Fruit fly (Drosophila melanogaster) whole organism, embryonic: Measurements from ENCODE around the gene CG10208.

Experiments used
- CG10366 ChIP-seq: fragments of 200-800 bp; sonication (Bioruptor generic); IDR thresholded peaks from 2 replicates; pipeline ENCODE4 v1.3.6; 2022; ENCODE audit warnings: missing biosample characterization, missing genetic modification characterization
- CG10431 ChIP-seq: fragments of 200-800 bp; sonication (Bioruptor generic); optimal IDR thresholded peaks from 3 replicates; lab custom pipeline; 2018; ENCODE audit warnings: missing biosample characterization, mild to moderate bottlenecking, missing genetic modification characterization
- CG11247 ChIP-seq: fragments of 200-800 bp; sonication (Bioruptor generic); IDR thresholded peaks from 2 replicates; pipeline ENCODE4 v1.3.6; 2022; ENCODE audit warnings: missing biosample characterization, missing genetic modification characterization
- CG12219 ChIP-seq: fragments of 200-800 bp; sonication (Bioruptor generic); optimal IDR thresholded peaks from 3 replicates; lab custom pipeline; 2018; ENCODE audit warnings: missing biosample characterization, mild to moderate bottlenecking, missing genetic modification characterization
- CG13123 ChIP-seq: fragments of 200-800 bp; sonication (Bioruptor generic); optimal IDR thresholded peaks from 2 replicates; lab custom pipeline; 2016; ENCODE audit warnings: missing biosample characterization, missing genetic modification characterization
- CG13424 ChIP-seq: fragments of 200-800 bp; sonication (Bioruptor generic); optimal IDR thresholded peaks from 2 replicates; lab custom pipeline; 2019; ENCODE audit warnings: missing biosample characterization, mild to moderate bottlenecking, missing genetic modification characterization, moderate library complexity
- CG15601 ChIP-seq: fragments of 200-800 bp; sonication (Bioruptor generic); optimal IDR thresholded peaks from 3 replicates; lab custom pipeline; 2019; ENCODE audit warnings: missing biosample characterization, mild to moderate bottlenecking, missing genetic modification characterization, moderate library complexity
- CG1603 ChIP-seq: fragments of 200-800 bp; sonication (Bioruptor generic); optimal IDR thresholded peaks from 2 replicates; lab custom pipeline; 2019; ENCODE audit warnings: missing biosample characterization, mild to moderate bottlenecking, missing genetic modification characterization, moderate library complexity
- CG1647 ChIP-seq: fragments of 200-800 bp; sonication (Bioruptor generic); optimal IDR thresholded peaks from 3 replicates; lab custom pipeline; 2016; ENCODE audit warnings: missing biosample characterization, missing genetic modification characterization
- CG17359 ChIP-seq: fragments of 200-800 bp; sonication (Bioruptor generic); optimal IDR thresholded peaks from 3 replicates; lab custom pipeline; 2018; ENCODE audit warnings: missing biosample characterization, mild to moderate bottlenecking, missing genetic modification characterization, moderate library complexity
- CG34376 ChIP-seq: fragments of 200-800 bp; sonication (Bioruptor generic); optimal IDR thresholded peaks from 2 replicates; lab custom pipeline; 2018; ENCODE audit warnings: missing biosample characterization, mild to moderate bottlenecking, missing genetic modification characterization
- CG4282 ChIP-seq: fragments of 200-800 bp; sonication (Bioruptor generic); optimal IDR thresholded peaks from 2 replicates; lab custom pipeline; 2016; ENCODE audit warnings: missing biosample characterization, missing genetic modification characterization
- CG5180 ChIP-seq: fragments of 200-800 bp; sonication (Bioruptor generic); optimal IDR thresholded peaks from 3 replicates; lab custom pipeline; 2017; ENCODE audit warnings: missing biosample characterization, missing genetic modification characterization, mild to moderate bottlenecking, moderate library complexity, missing genetic modification reagents
- CG6683 ChIP-seq: fragments of 200-800 bp; sonication (Bioruptor generic); optimal IDR thresholded peaks from 2 replicates; lab custom pipeline; 2017; ENCODE audit warnings: missing biosample characterization, mild to moderate bottlenecking, missing genetic modification characterization, missing genetic modification reagents
- CG7357 ChIP-seq: fragments of 200-800 bp; sonication (Bioruptor generic); IDR thresholded peaks from 3 replicates; pipeline ENCODE4 v1.3.6; 2022; ENCODE audit warnings: missing biosample characterization, missing genetic modification characterization
- CG8281 ChIP-seq: fragments of 200-800 bp; sonication (Bioruptor generic); optimal IDR thresholded peaks from 2 replicates; lab custom pipeline; 2018; ENCODE audit warnings: missing biosample characterization, mild to moderate bottlenecking, missing genetic modification characterization, moderate library complexity
- CG8765 ChIP-seq: fragments of 200-800 bp; sonication (Bioruptor generic); IDR thresholded peaks from 2 replicates; pipeline ENCODE4 v1.3.6; 2022; ENCODE audit warnings: missing biosample characterization, missing genetic modification characterization
- Dbx ChIP-seq: fragments of 200-800 bp; sonication (Bioruptor generic); IDR thresholded peaks from 3 replicates; pipeline ENCODE4 v1.3.6; 2022; ENCODE audit warnings: missing biosample characterization, missing genetic modification characterization
- Drgx ChIP-seq: fragments of 200-800 bp; sonication (Bioruptor generic); IDR thresholded peaks from 2 replicates; pipeline ENCODE4 v1.3.6; 2022; ENCODE audit warnings: missing biosample characterization, missing genetic modification characterization
- HLH54F ChIP-seq: fragments of 200-800 bp; sonication (Bioruptor generic); optimal IDR thresholded peaks from 3 replicates; lab custom pipeline; 2016; ENCODE audit warnings: missing biosample characterization, missing genetic modification characterization
- Hr51 ChIP-seq, 2 experiments: fragments of 200-800 bp; sonication (Bioruptor generic); optimal IDR thresholded peaks; 2 replicates in 1 of 2; 3 replicates in 1 of 2; lab custom pipeline; 2016 to 2018; ENCODE audit warnings: missing biosample characterization in 2 of 2, missing genetic modification characterization in 2 of 2, mild to moderate bottlenecking in 1 of 2, moderate library complexity in 1 of 2
- Lhr ChIP-seq: fragments of 200-800 bp; sonication (Bioruptor generic); optimal IDR thresholded peaks from 3 replicates; lab custom pipeline; 2017; ENCODE audit warnings: mild to moderate bottlenecking, missing biosample characterization, missing genetic modification reagents, missing genetic modification characterization
- Optix ChIP-seq: fragments of 200-800 bp; sonication (Bioruptor generic); IDR thresholded peaks from 3 replicates; pipeline ENCODE4 v1.3.6; 2022; ENCODE audit warnings: missing biosample characterization, missing genetic modification characterization
- Ptx1 ChIP-seq: fragments of 200-800 bp; sonication (Bioruptor generic); IDR thresholded peaks from 2 replicates; pipeline ENCODE4 v1.3.6; 2022; ENCODE audit warnings: missing biosample characterization, missing genetic modification characterization
- Ravus ChIP-seq: fragments of 200-800 bp; sonication (Bioruptor generic); IDR thresholded peaks from 2 replicates; pipeline ENCODE4 v1.3.6; 2022; ENCODE audit warnings: missing biosample characterization, missing genetic modification characterization
- Taf1 ChIP-seq: fragments of 200-800 bp; sonication (Bioruptor generic); IDR thresholded peaks from 2 replicates; pipeline ENCODE4 v1.3.6; 2022; ENCODE audit warnings: missing biosample characterization, missing genetic modification characterization
- Trl ChIP-seq, 3 experiments: fragments of >200 bp in 2 of 3; fragments of 200-800 bp in 1 of 3; sonication (Bioruptor generic) in 1 of 3; optimal IDR thresholded peaks; 2 replicates in 1 of 3; 3 replicates in 2 of 3; lab custom pipeline; 2016 to 2017; ENCODE audit warnings: missing biosample characterization in 1 of 3, missing genetic modification characterization in 1 of 3
- Vsx1 ChIP-seq: fragments of 200-800 bp; sonication (Bioruptor generic); optimal IDR thresholded peaks from 2 replicates; lab custom pipeline; 2017; ENCODE audit warnings: missing biosample characterization, mild to moderate bottlenecking, missing genetic modification characterization, missing genetic modification reagents
- az2 ChIP-seq: fragments of 200-800 bp; sonication (Bioruptor generic); optimal IDR thresholded peaks from 3 replicates; lab custom pipeline; 2016; ENCODE audit warnings: missing biosample characterization, missing genetic modification characterization
- cwo ChIP-seq: fragments of 200-800 bp; sonication (Bioruptor generic); optimal IDR thresholded peaks from 3 replicates; lab custom pipeline; 2017; ENCODE audit warnings: missing biosample characterization, missing genetic modification characterization, mild to moderate bottlenecking, moderate library complexity, missing genetic modification reagents
- da ChIP-seq: fragments of 200-800 bp; sonication (Bioruptor generic); optimal IDR thresholded peaks from 2 replicates; lab custom pipeline; 2016; ENCODE audit warnings: missing biosample characterization, missing genetic modification characterization
- danr ChIP-seq: fragments of 200-800 bp; sonication (Bioruptor generic); IDR thresholded peaks from 2 replicates; pipeline ENCODE4 v1.3.6; 2022; ENCODE audit warnings: missing biosample characterization, missing genetic modification characterization
- dimm ChIP-seq: fragments of 200-800 bp; sonication (Bioruptor generic); IDR thresholded peaks from 2 replicates; pipeline ENCODE4 v1.3.6; 2022; ENCODE audit warnings: missing biosample characterization, missing genetic modification characterization
- dysf ChIP-seq: fragments of 200-800 bp; sonication (Bioruptor generic); IDR thresholded peaks from 3 replicates; pipeline ENCODE4 v1.3.6; 2022; ENCODE audit warnings: missing biosample characterization, missing genetic modification characterization
- ftz-f1 ChIP-seq: fragments of 200-800 bp; sonication (Bioruptor generic); optimal IDR thresholded peaks from 2 replicates; lab custom pipeline; 2016; ENCODE audit warnings: missing biosample characterization, missing genetic modification characterization
- gcm2 ChIP-seq: fragments of 200-800 bp; sonication (Bioruptor generic); optimal IDR thresholded peaks from 2 replicates; lab custom pipeline; 2016; ENCODE audit warnings: missing biosample characterization, missing genetic modification characterization
- grn ChIP-seq: fragments of 200-800 bp; sonication (Bioruptor generic); optimal IDR thresholded peaks from 3 replicates; lab custom pipeline; 2017; ENCODE audit warnings: missing biosample characterization, missing genetic modification characterization
- ind ChIP-seq: fragments of 200-800 bp; sonication (Bioruptor generic); optimal IDR thresholded peaks from 3 replicates; lab custom pipeline; 2016; ENCODE audit warnings: missing biosample characterization, missing genetic modification characterization
- klu ChIP-seq: fragments of 200-800 bp; sonication (Bioruptor generic); IDR thresholded peaks from 2 replicates; pipeline ENCODE4 v1.3.6; 2022; ENCODE audit warnings: missing biosample characterization, missing genetic modification characterization
- oc ChIP-seq: fragments of 200-800 bp; sonication (Bioruptor generic); optimal IDR thresholded peaks from 2 replicates; lab custom pipeline; 2018; ENCODE audit warnings: missing biosample characterization, mild to moderate bottlenecking, missing genetic modification characterization, moderate library complexity
- p53 ChIP-seq: fragments of 200-800 bp; sonication (Bioruptor generic); optimal IDR thresholded peaks from 2 replicates; lab custom pipeline; 2016; ENCODE audit warnings: missing biosample characterization, missing genetic modification characterization
- pb ChIP-seq: fragments of 200-800 bp; sonication (Bioruptor generic); optimal IDR thresholded peaks from 3 replicates; lab custom pipeline; 2016; ENCODE audit warnings: missing biosample characterization, missing genetic modification characterization
- pfk ChIP-seq: fragments of 200-800 bp; sonication (Bioruptor generic); optimal IDR thresholded peaks from 2 replicates; lab custom pipeline; 2018; ENCODE audit warnings: missing biosample characterization, mild to moderate bottlenecking, missing genetic modification characterization, moderate library complexity
- sisA ChIP-seq: fragments of 200-800 bp; sonication (Bioruptor generic); IDR thresholded peaks from 2 replicates; pipeline ENCODE4 v1.3.6; 2022; ENCODE audit warnings: missing biosample characterization, missing genetic modification characterization
- sna ChIP-seq: fragments of 200-800 bp; sonication (Bioruptor generic); IDR thresholded peaks from 2 replicates; pipeline ENCODE4 v1.3.6; 2022; ENCODE audit warnings: missing biosample characterization, missing genetic modification characterization; ENCODE audit not compliant: partially characterized antibody
- ssp ChIP-seq: fragments of 200-800 bp; sonication (Bioruptor generic); IDR thresholded peaks from 2 replicates; pipeline ENCODE4 v1.3.6; 2022; ENCODE audit warnings: missing biosample characterization, missing genetic modification characterization
- tin ChIP-seq: fragments of 200-800 bp; sonication (Bioruptor generic); optimal IDR thresholded peaks from 3 replicates; lab custom pipeline; 2016; ENCODE audit warnings: missing biosample characterization, missing genetic modification characterization
- vvl ChIP-seq: fragments of 200-800 bp; sonication (Bioruptor generic); IDR thresholded peaks from 2 replicates; pipeline ENCODE4 v1.3.6; 2022; ENCODE audit warnings: missing biosample characterization, missing genetic modification characterization

CG10208 gene

dm6 chr3R:23782456-23783402 is 8.8 kb upstream of the CG10208 start (continued):
- peak; percentile 55 for TF ChIP-seq klu (GFP tag; lab: Robert Waterston, UW)
- TF ChIP-seq dysf (GFP tag; lab: Robert Waterston, UW), result peak; percentile 74; the same call in 2 of the 3 replicates
- TF ChIP-seq pb (GFP tag; lab: Kevin White, UChicago), result peak; percentile 76
- peak; percentile 95 for TF ChIP-seq az2 (GFP tag; lab: Kevin White, UChicago)
- TF ChIP-seq Lhr (GFP tag; lab: Kevin White, UChicago), result peak; percentile 71
- TF ChIP-seq Ptx1 (GFP tag; lab: Robert Waterston, UW), result peak; percentile 90
- TF ChIP-seq CG12219, result peak; percentile 82
- peak; percentile 91 for TF ChIP-seq pfk
- TF ChIP-seq Dbx, result peak; percentile 66; the same call in 1 of the 3 replicates
- peak; percentile 65 for TF ChIP-seq ftz-f1 (GFP tag; lab: Kevin White, UChicago)
- TF ChIP-seq CG34376 (GFP tag; lab: Kevin White, UChicago), result peak; percentile 87
- TF ChIP-seq CG8281 (tag; lab: Kevin White, UChicago), result peak; percentile 62
- peak; percentile 91 for TF ChIP-seq CG17359
- TF ChIP-seq CG13123 (GFP tag; lab: Kevin White, UChicago), result peak; percentile 77
- TF ChIP-seq vvl (GFP tag; lab: Robert Waterston, UW), result peak; percentile 94
- peak; percentile 93 for TF ChIP-seq CG15601 (tag; lab: Kevin White, UChicago)
- peak; percentile 78 for TF ChIP-seq danr
- TF ChIP-seq tin (GFP tag; lab: Kevin White, UChicago), result peak; percentile 92
- peak; percentile 63 for TF ChIP-seq CG11247 (GFP tag; lab: Robert Waterston, UW)
- TF ChIP-seq CG10431, result peak; percentile 75
- TF ChIP-seq oc (tag; lab: Kevin White, UChicago), result peak; percentile 97
- TF ChIP-seq CG4282 (GFP tag; lab: Kevin White, UChicago), result peak; percentile 65
- peak; percentile 76 for TF ChIP-seq CG10366 (GFP tag; lab: Robert Waterston, UW)
- TF ChIP-seq p53 (GFP tag; lab: Kevin White, UChicago), result peak; percentile 29
- TF ChIP-seq CG5180 (GFP tag; lab: Kevin White, UChicago), result peak; percentile 67
- TF ChIP-seq CG6683 (GFP tag; lab: Kevin White, UChicago), result peak; percentile 79
- peak; percentile 91 for TF ChIP-seq CG1603 (tag; lab: Kevin White, UChicago)
- TF ChIP-seq Ravus (GFP tag; lab: Robert Waterston, UW), result no peak; the same call in 1 of the 2 replicates
- TF ChIP-seq Trl (optimal IDR thresholded peaks at IDR 0.05; lab: Kevin White, UChicago), result peak; percentile 44 to 72
- TF ChIP-seq Trl (GFP tag; optimal IDR thresholded peaks at IDR 0.05; lab: Kevin White, UChicago), result peak; percentile 66
- TF ChIP-seq ind, result peak; percentile 80
- TF ChIP-seq ssp (GFP tag; lab: Robert Waterston, UW), result peak; percentile 78
- TF ChIP-seq CG8765 (GFP tag; lab: Robert Waterston, UW), result peak; percentile 86
- peak; percentile 86 for TF ChIP-seq Optix (GFP tag; lab: Robert Waterston, UW)
- TF ChIP-seq CG7357 (GFP tag; lab: Robert Waterston, UW), result peak; percentile 83
- TF ChIP-seq CG1647 (GFP tag; lab: Kevin White, UChicago), result peak; percentile 77
- peak; percentile 95 for TF ChIP-seq grn (GFP tag; lab: Kevin White, UChicago)
- peak; percentile 88 for TF ChIP-seq Drgx (GFP tag; lab: Robert Waterston, UW)
- peak; percentile 56 for TF ChIP-seq dimm (GFP tag; lab: Robert Waterston, UW)
- TF ChIP-seq gcm2 (GFP tag; lab: Kevin White, UChicago), result peak; percentile 58
- 0 out of 2 replicates have a peak, but pooled peaks have one; percentile 38 for TF ChIP-seq sna
- TF ChIP-seq Hr51 (GFP tag; optimal IDR thresholded peaks at IDR 0.05; lab: Kevin White, UChicago), result peak; percentile 56 to 85
- TF ChIP-seq Taf1, result no peak
- TF ChIP-seq HLH54F (GFP tag; lab: Kevin White, UChicago), result peak; percentile 50
- TF ChIP-seq Vsx1 (GFP tag; lab: Kevin White, UChicago), result peak; percentile 66
- peak; percentile 23 for TF ChIP-seq da (GFP tag; lab: Kevin White, UChicago)
- TF ChIP-seq CG13424 (tag; lab: Kevin White, UChicago), result peak; percentile 82
- TF ChIP-seq cwo (GFP tag; lab: Kevin White, UChicago), result peak; percentile 81
- peak; percentile 89 for TF ChIP-seq sisA (GFP tag; lab: Robert Waterston, UW)
